Worm (Caenorhabditis elegans) whole organism, young adult: ENCODE results near the gene sut-2.

ENCODE experiments used
- F37B4.10 ChIP-seq: fragments of 200-800 bp; sonication (Bioruptor generic); IDR thresholded peaks from 2 replicates; pipeline ENCODE4 v1.3.6; 2022; ENCODE audit warnings: missing genetic modification characterization, missing compliant biosample characterization
- dpl-1 ChIP-seq: fragments of 150-350 bp; optimal IDR thresholded peaks from 2 replicates; lab custom pipeline; 2014; ENCODE audit warnings: missing biosample characterization, missing genetic modification reagents, missing genetic modification characterization
- ets-4 ChIP-seq: fragments of 200-800 bp; sonication (Bioruptor generic); optimal IDR thresholded peaks from 2 replicates; lab custom pipeline; 2018; ENCODE audit warnings: mild to moderate bottlenecking, missing genetic modification characterization, missing compliant biosample characterization
- lsy-27 ChIP-seq: sonication (generic microtip); optimal IDR thresholded peaks from 2 replicates; lab custom pipeline; 2017; ENCODE audit warnings: missing genetic modification characterization, mild to moderate bottlenecking, missing compliant biosample characterization, antibody characterized with exemption, missing genotype, borderline replicate concordance; ENCODE audit not compliant: insufficient read depth
- pha-4 ChIP-seq: fragments of 150-350 bp; sonication (generic microtip); optimal IDR thresholded peaks from 2 replicates; lab custom pipeline; 2014; ENCODE audit warnings: missing biosample characterization, missing genetic modification reagents, missing genetic modification characterization
- repo-1 ChIP-seq: sonication (generic microtip); optimal IDR thresholded peaks from 2 replicates; lab custom pipeline; 2017; ENCODE audit warnings: mild to moderate bottlenecking, missing genetic modification characterization, missing compliant biosample characterization
- rpc-1 ChIP-seq, 2 experiments: fragments of 150-350 bp in 1 of 2; sonication (generic microtip) in 1 of 2; optimal IDR thresholded peaks; 2 replicates each; lab custom pipeline; 2014 to 2018; ENCODE audit warnings: missing biosample characterization in 1 of 2, missing genetic modification characterization in 1 of 2, missing genetic modification reagents in 1 of 2, missing genotype in 1 of 2
- sea-2 ChIP-seq: fragments of 200-800 bp; sonication (Bioruptor generic); IDR thresholded peaks from 2 replicates; pipeline ENCODE4 v1.3.6; 2022; ENCODE audit warnings: missing genetic modification characterization, missing compliant biosample characterization
- snpc-1.3 ChIP-seq: sonication (generic microtip); optimal IDR thresholded peaks from 2 replicates; lab custom pipeline; 2017; ENCODE audit warnings: missing genetic modification characterization, mild to moderate bottlenecking, missing compliant biosample characterization, antibody characterized with exemption, moderate library complexity, missing genotype, missing genetic modification reagents; ENCODE audit not compliant: insufficient read depth
- unc-62 ChIP-seq: fragments of 150-350 bp; optimal IDR thresholded peaks from 2 replicates; lab custom pipeline; 2014; ENCODE audit warnings: missing biosample characterization, missing genetic modification reagents, missing genetic modification characterization

ce11 chrV:4606828-4607227 is 37.0 kb upstream of the sut-2 start, which contains the start of gene txt-6:
- TF ChIP-seq F37B4.10 (GFP tag; lab: Robert Waterston, UW), result no peak
- no peak for TF ChIP-seq ets-4 (GFP tag; lab: Kevin White, UChicago)
- TF ChIP-seq repo-1, result no peak
- no peak for TF ChIP-seq lsy-27 (tag; lab: Kevin White, UChicago)
- TF ChIP-seq pha-4, result no peak
- TF ChIP-seq unc-62 (GFP tag; lab: Kevin White, UChicago), result no peak
- TF ChIP-seq dpl-1 (GFP tag; lab: Kevin White, UChicago), result no peak
- TF ChIP-seq sea-2 (GFP tag; lab: Robert Waterston, UW), result no peak
- no peak for TF ChIP-seq rpc-1 (optimal IDR thresholded peaks at IDR 0.05; lab: Kevin White, UChicago)
- no peak for TF ChIP-seq rpc-1 (tag; optimal IDR thresholded peaks at IDR 0.05; lab: Kevin White, UChicago)
- TF ChIP-seq snpc-1.3, result no peak
